Fruit fly (Drosophila melanogaster) whole organism, adult: ENCODE results near the gene CG32206.

ENCODE experiments used
- CG11617 ChIP-seq: fragments of 200-800 bp; sonication (Bioruptor generic); optimal IDR thresholded peaks from 2 replicates; lab custom pipeline; 2017; ENCODE audit warnings: mild to moderate bottlenecking, missing biosample characterization, missing genetic modification reagents, missing genetic modification characterization
- CG12768 ChIP-seq: fragments of 200-800 bp; sonication (Bioruptor generic); optimal IDR thresholded peaks from 2 replicates; lab custom pipeline; 2017; ENCODE audit warnings: missing biosample characterization, missing genetic modification characterization, mild to moderate bottlenecking, moderate library complexity, missing genetic modification reagents
- CG14711 ChIP-seq: fragments of 200-800 bp; sonication (Bioruptor generic); optimal IDR thresholded peaks from 2 replicates; lab custom pipeline; 2018; ENCODE audit warnings: missing biosample characterization, mild to moderate bottlenecking, missing genetic modification characterization, moderate library complexity
- CG1620 ChIP-seq: fragments of 200-800 bp; sonication (Bioruptor generic); optimal IDR thresholded peaks from 2 replicates; lab custom pipeline; 2016; ENCODE audit warnings: missing biosample characterization, missing genetic modification characterization
- CG33017 ChIP-seq: fragments of 200-800 bp; sonication (Bioruptor generic); optimal IDR thresholded peaks from 2 replicates; lab custom pipeline; 2018; ENCODE audit warnings: missing biosample characterization, mild to moderate bottlenecking, missing genetic modification characterization, moderate library complexity
- CG5204 ChIP-seq: fragments of 200-800 bp; sonication (Bioruptor generic); optimal IDR thresholded peaks from 2 replicates; lab custom pipeline; 2016; ENCODE audit warnings: missing biosample characterization, missing genetic modification characterization
- CG7045 ChIP-seq: fragments of 200-800 bp; sonication (Bioruptor generic); optimal IDR thresholded peaks from 2 replicates; lab custom pipeline; 2017; ENCODE audit warnings: missing biosample characterization, mild to moderate bottlenecking, missing genetic modification characterization
- CG7101 ChIP-seq: fragments of 200-800 bp; sonication (Bioruptor generic); optimal IDR thresholded peaks from 2 replicates; lab custom pipeline; 2018; ENCODE audit warnings: missing biosample characterization, mild to moderate bottlenecking, missing genetic modification characterization, moderate library complexity
- Clk ChIP-seq: fragments of 200-800 bp; sonication (Bioruptor generic); optimal IDR thresholded peaks from 2 replicates; lab custom pipeline; 2017; ENCODE audit warnings: missing biosample characterization, missing genetic modification characterization
- Crg-1 ChIP-seq: fragments of 200-800 bp; sonication (Bioruptor generic); optimal IDR thresholded peaks from 2 replicates; lab custom pipeline; 2016; ENCODE audit warnings: missing biosample characterization, missing genetic modification characterization
- Hr96 ChIP-seq: fragments of 200-800 bp; sonication (Bioruptor generic); optimal IDR thresholded peaks from 2 replicates; lab custom pipeline; 2016; ENCODE audit warnings: missing biosample characterization, missing genetic modification characterization
- Mnt ChIP-seq: fragments of 200-800 bp; sonication (Bioruptor generic); optimal IDR thresholded peaks from 2 replicates; lab custom pipeline; 2016; ENCODE audit warnings: missing biosample characterization, mild to moderate bottlenecking, missing genetic modification characterization
- bab1 ChIP-seq: fragments of 200-800 bp; sonication (Bioruptor generic); optimal IDR thresholded peaks from 3 replicates; lab custom pipeline; 2019; ENCODE audit warnings: missing biosample characterization, mild to moderate bottlenecking, missing genetic modification characterization, moderate library complexity
- cic ChIP-seq: fragments of 200-800 bp; sonication (Bioruptor generic); optimal IDR thresholded peaks from 2 replicates; lab custom pipeline; 2017; ENCODE audit warnings: missing biosample characterization, mild to moderate bottlenecking, missing genetic modification characterization, moderate library complexity
- cnc ChIP-seq, 2 experiments: fragments of >200 bp; optimal IDR thresholded peaks; 2 replicates each; lab custom pipeline; 2017
- kay ChIP-seq: fragments of 200-800 bp; sonication (Bioruptor generic); peaks from one replicate; lab custom pipeline; 2016; ENCODE audit warnings: missing biosample characterization, missing genetic modification characterization, borderline replicate concordance
- ovo ChIP-seq: fragments of 200-800 bp; sonication (Bioruptor generic); optimal IDR thresholded peaks from 2 replicates; lab custom pipeline; 2016; ENCODE audit warnings: missing biosample characterization, missing genetic modification characterization
- pad ChIP-seq: fragments of 200-800 bp; sonication (Bioruptor generic); optimal IDR thresholded peaks from 3 replicates; lab custom pipeline; 2017; ENCODE audit warnings: missing biosample characterization, missing genetic modification characterization, mild to moderate bottlenecking, moderate library complexity, missing genetic modification reagents
- tj ChIP-seq: fragments of 200-800 bp; sonication (Bioruptor generic); optimal IDR thresholded peaks from 3 replicates; lab custom pipeline; 2017; ENCODE audit warnings: missing biosample characterization, mild to moderate bottlenecking, missing genetic modification characterization, moderate library complexity
- toe ChIP-seq: fragments of 200-800 bp; sonication (Bioruptor generic); optimal IDR thresholded peaks from 2 replicates; lab custom pipeline; 2016; ENCODE audit warnings: missing biosample characterization, missing genetic modification characterization

CG32206 gene

dm6 chr3L:19412812-19413211 lies at the start of gene CG32206:
Gene CG32206, minus strand, starts transcription at chr3L:19412912.
- no peak for TF ChIP-seq CG7045 (GFP tag; lab: Kevin White, UChicago)
- TF ChIP-seq cnc (optimal IDR thresholded peaks at IDR 0.05; lab: Kevin White, UChicago): no peak
- TF ChIP-seq ovo: no peak
- TF ChIP-seq CG11617 (GFP tag; lab: Kevin White, UChicago): no peak
- TF ChIP-seq CG12768: no peak
- TF ChIP-seq CG1620 (GFP tag; lab: Kevin White, UChicago): no peak
- no peak for TF ChIP-seq CG14711 (tag; lab: Kevin White, UChicago)
- TF ChIP-seq Hr96 (GFP tag; lab: Kevin White, UChicago): no peak
- TF ChIP-seq CG5204 (GFP tag; lab: Kevin White, UChicago): no peak

dm6 chr3L:19446394-19447349 lies 34.0 kb upstream of the CG32206 start, which contains the start of the genes CG33062 and Chd3:
Gene CG33062, minus strand, starts transcription at chr3L:19446444.
Gene Chd3, plus strand, starts transcription at chr3L:19447173.
- TF ChIP-seq CG11617 (GFP tag; lab: Kevin White, UChicago) (no peak), CG7101 (no peak), toe (GFP tag; lab: Kevin White, UChicago) (no peak), Clk (GFP tag; lab: Kevin White, UChicago) (no peak), CG7045 (GFP tag; lab: Kevin White, UChicago) (no peak), Mnt (GFP tag; lab: Kevin White, UChicago) (no peak), ovo (no peak), cnc (optimal IDR thresholded peaks at IDR 0.05; lab: Kevin White, UChicago) (no peak), cic (GFP tag; lab: Kevin White, UChicago) (no peak), CG5204 (GFP tag; lab: Kevin White, UChicago) (no peak), Crg-1 (GFP tag; lab: Kevin White, UChicago) (no peak), tj (GFP tag; lab: Kevin White, UChicago) (no peak), bab1 (no peak), kay (GFP tag; lab: Kevin White, UChicago) (no peak), CG14711 (tag; lab: Kevin White, UChicago) (no peak), pad (GFP tag; lab: Kevin White, UChicago) (no peak), CG1620 (GFP tag; lab: Kevin White, UChicago) (no peak)

DNA sequence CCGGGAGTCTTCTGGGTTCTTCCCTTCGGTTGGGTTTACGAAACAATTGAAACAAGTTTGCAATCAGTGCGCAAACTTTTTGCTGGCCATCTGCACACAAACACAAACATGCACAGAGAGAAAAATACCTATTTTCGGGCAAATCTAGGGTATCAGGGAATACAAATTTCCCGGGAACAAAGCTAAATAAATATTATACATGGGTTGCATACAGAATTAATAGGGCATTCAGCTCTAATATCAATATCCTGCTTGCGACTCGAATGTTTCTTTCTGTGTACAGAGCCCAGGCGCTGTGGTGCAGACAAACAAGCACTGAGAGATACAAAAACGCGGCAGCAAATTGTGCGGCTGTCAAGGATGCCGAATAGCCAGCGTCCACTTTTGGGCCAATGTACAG lies 31.4 kb upstream of the CG32206 start:
- no peak for TF ChIP-seq CG11617 (GFP tag; lab: Kevin White, UChicago)
- TF ChIP-seq kay (GFP tag; lab: Kevin White, UChicago): no peak
- no peak for TF ChIP-seq CG33017
- no peak for TF ChIP-seq cnc (optimal IDR thresholded peaks at IDR 0.05; lab: Kevin White, UChicago)
- no peak for TF ChIP-seq tj (GFP tag; lab: Kevin White, UChicago)
- TF ChIP-seq bab1: no peak
- TF ChIP-seq CG12768: no peak
- no peak for TF ChIP-seq pad (GFP tag; lab: Kevin White, UChicago)
- no peak for TF ChIP-seq Hr96 (GFP tag; lab: Kevin White, UChicago)
- no peak for TF ChIP-seq toe (GFP tag; lab: Kevin White, UChicago)

DNA sequence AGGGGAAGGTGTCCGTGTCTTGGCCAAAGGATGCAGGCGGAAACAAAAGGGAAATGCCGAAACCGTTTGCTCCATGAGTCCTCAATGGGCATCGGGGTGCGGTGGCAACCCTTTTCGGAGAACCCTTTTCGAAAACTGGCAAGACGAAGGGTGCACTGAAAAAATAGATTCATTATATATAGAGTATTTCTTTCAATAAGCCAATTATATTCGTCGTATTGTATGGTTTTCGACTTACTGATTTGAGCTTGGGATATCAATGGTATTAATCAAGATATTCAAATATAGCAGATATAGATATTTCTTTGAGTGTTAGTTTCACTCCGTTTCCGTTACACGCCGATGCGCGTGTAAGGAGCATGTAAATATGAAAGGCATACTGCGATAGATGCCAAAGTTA lies 29.5 kb upstream of the CG32206 start:
- TF ChIP-seq Crg-1 (GFP tag; lab: Kevin White, UChicago) (no peak), ovo (no peak), CG5204 (GFP tag; lab: Kevin White, UChicago) (no peak), CG12768 (no peak), CG7045 (GFP tag; lab: Kevin White, UChicago) (no peak), Clk (GFP tag; lab: Kevin White, UChicago) (no peak), CG7101 (no peak), pad (GFP tag; lab: Kevin White, UChicago) (no peak), CG33017 (no peak), bab1 (no peak), Mnt (GFP tag; lab: Kevin White, UChicago) (no peak), Hr96 (GFP tag; lab: Kevin White, UChicago) (no peak)

DNA sequence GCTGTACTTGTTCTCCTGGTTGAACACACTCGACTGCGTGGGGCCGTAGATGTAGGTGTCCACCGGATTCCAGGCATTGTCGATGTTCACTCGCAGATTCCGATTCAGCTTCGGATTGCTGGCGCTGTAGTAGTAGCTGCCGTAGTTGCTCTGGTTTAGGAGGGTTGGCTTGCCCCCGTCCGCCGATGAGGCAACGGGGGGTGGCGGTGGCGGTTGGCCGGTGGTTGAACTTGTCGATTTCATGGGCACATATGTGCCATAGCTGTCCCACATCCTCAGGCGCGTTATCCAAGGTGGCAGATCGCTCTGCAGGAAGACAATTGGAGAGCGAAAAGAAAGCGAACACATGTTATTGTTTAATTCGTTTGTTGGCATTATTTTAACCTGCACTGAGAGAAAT lies 62.1 kb downstream of the CG32206 start:
- no peak for TF ChIP-seq pad (GFP tag; lab: Kevin White, UChicago)
- no peak for TF ChIP-seq Clk (GFP tag; lab: Kevin White, UChicago)
- no peak for TF ChIP-seq cnc (optimal IDR thresholded peaks at IDR 0.05; lab: Kevin White, UChicago)
- no peak for TF ChIP-seq CG33017
- no peak for TF ChIP-seq CG5204 (GFP tag; lab: Kevin White, UChicago)
- TF ChIP-seq CG7101: no peak
- TF ChIP-seq Mnt (GFP tag; lab: Kevin White, UChicago): no peak
- no peak for TF ChIP-seq CG14711 (tag; lab: Kevin White, UChicago)
- TF ChIP-seq Hr96 (GFP tag; lab: Kevin White, UChicago): no peak
- no peak for TF ChIP-seq CG7045 (GFP tag; lab: Kevin White, UChicago)
- no peak for TF ChIP-seq bab1
- TF ChIP-seq kay (GFP tag; lab: Kevin White, UChicago): no peak
- no peak for TF ChIP-seq Crg-1 (GFP tag; lab: Kevin White, UChicago)
- no peak for TF ChIP-seq CG12768
- no peak for TF ChIP-seq ovo
- no peak for TF ChIP-seq toe (GFP tag; lab: Kevin White, UChicago)
- no peak for TF ChIP-seq CG11617 (GFP tag; lab: Kevin White, UChicago)
